Fruit fly (Drosophila melanogaster) whole organism, embryonic: Measurements from ENCODE around the gene tsl.
A peak's percentile ranks its signal among the peaks of the same experiment; 100 is the strongest.

ENCODE experiments used
- Blimp-1 ChIP-seq: fragments of 200-800 bp; sonication (Bioruptor generic); optimal IDR thresholded peaks from 3 replicates; lab custom pipeline; 2018; ENCODE audit warnings: missing biosample characterization, missing genetic modification characterization, mild to moderate bottlenecking, moderate library complexity, missing genetic modification reagents
- CG10209 ChIP-seq: fragments of 200-800 bp; sonication (Bioruptor generic); optimal IDR thresholded peaks from 3 replicates; lab custom pipeline; 2017; ENCODE audit warnings: missing biosample characterization, mild to moderate bottlenecking, missing genetic modification characterization, missing genetic modification reagents
- CG10979 ChIP-seq: fragments of 200-800 bp; sonication (Bioruptor generic); optimal IDR thresholded peaks from 2 replicates; lab custom pipeline; 2018; ENCODE audit warnings: missing biosample characterization, mild to moderate bottlenecking, missing genetic modification characterization, moderate library complexity
- CG11504 ChIP-seq: fragments of 200-800 bp; sonication (Bioruptor generic); optimal IDR thresholded peaks from 3 replicates; lab custom pipeline; 2019; ENCODE audit warnings: missing biosample characterization, mild to moderate bottlenecking, missing genetic modification characterization, moderate library complexity
- CG12155 ChIP-seq: fragments of 200-800 bp; sonication (Bioruptor generic); optimal IDR thresholded peaks from 3 replicates; lab custom pipeline; 2016; ENCODE audit warnings: missing biosample characterization, missing genetic modification characterization
- CG12391 ChIP-seq: fragments of 200-800 bp; sonication (Bioruptor generic); optimal IDR thresholded peaks from 3 replicates; lab custom pipeline; 2018; ENCODE audit warnings: missing biosample characterization, mild to moderate bottlenecking, missing genetic modification characterization, moderate library complexity
- CG15479 ChIP-seq: fragments of 200-800 bp; sonication (Bioruptor generic); optimal IDR thresholded peaks from 3 replicates; lab custom pipeline; 2019; ENCODE audit warnings: missing biosample characterization, mild to moderate bottlenecking, missing genetic modification characterization, moderate library complexity
- CG15696 ChIP-seq: fragments of 200-800 bp; sonication (Bioruptor generic); optimal IDR thresholded peaks from 2 replicates; lab custom pipeline; 2019; ENCODE audit warnings: missing biosample characterization, mild to moderate bottlenecking, missing genetic modification characterization, moderate library complexity
- CG2678 ChIP-seq: fragments of 200-800 bp; sonication (Bioruptor generic); optimal IDR thresholded peaks from 3 replicates; lab custom pipeline; 2019; ENCODE audit warnings: missing biosample characterization, mild to moderate bottlenecking, missing genetic modification characterization, moderate library complexity
- CG32767 ChIP-seq: fragments of 200-800 bp; sonication (Bioruptor generic); IDR thresholded peaks from 2 replicates; pipeline ENCODE4 v1.3.6; 2022; ENCODE audit warnings: missing biosample characterization, missing genetic modification characterization
- CG32772 ChIP-seq: fragments of 200-800 bp; sonication (Bioruptor generic); IDR thresholded peaks from 2 replicates; pipeline ENCODE4 v1.3.6; 2022; ENCODE audit warnings: missing biosample characterization, missing genetic modification characterization
- CG3847 ChIP-seq: fragments of 200-800 bp; sonication (Bioruptor generic); IDR thresholded peaks from 2 replicates; pipeline ENCODE4 v1.3.6; 2022; ENCODE audit warnings: missing biosample characterization, missing genetic modification characterization
- CG4820 ChIP-seq: fragments of 200-800 bp; sonication (Bioruptor generic); optimal IDR thresholded peaks from 3 replicates; lab custom pipeline; 2016; ENCODE audit warnings: missing biosample characterization, missing genetic modification characterization
- CG6254 ChIP-seq: fragments of 200-800 bp; sonication (Bioruptor generic); optimal IDR thresholded peaks from 3 replicates; lab custom pipeline; 2017; ENCODE audit warnings: mild to moderate bottlenecking, missing biosample characterization, missing genetic modification reagents, missing genetic modification characterization
- CG7839 ChIP-seq: fragments of 200-800 bp; sonication (Bioruptor generic); optimal IDR thresholded peaks from 3 replicates; lab custom pipeline; 2018; ENCODE audit warnings: missing biosample characterization, mild to moderate bottlenecking, missing genetic modification characterization, moderate library complexity
- CG8478 ChIP-seq: fragments of >200 bp; optimal IDR thresholded peaks from 2 replicates; lab custom pipeline; 2018
- CG9727 ChIP-seq: fragments of 200-800 bp; sonication (Bioruptor generic); optimal IDR thresholded peaks from 3 replicates; lab custom pipeline; 2017; ENCODE audit warnings: missing biosample characterization, mild to moderate bottlenecking, missing genetic modification characterization
- Doc2 ChIP-seq: fragments of 200-800 bp; sonication (Bioruptor generic); IDR thresholded peaks from 2 replicates; pipeline ENCODE4 v1.3.6; 2022; ENCODE audit warnings: missing biosample characterization, missing genetic modification characterization
- ERR ChIP-seq: fragments of 200-800 bp; sonication (Bioruptor generic); optimal IDR thresholded peaks from 2 replicates; lab custom pipeline; 2016; ENCODE audit warnings: missing biosample characterization, missing genetic modification characterization
- Gsc ChIP-seq: fragments of 200-800 bp; sonication (Bioruptor generic); IDR thresholded peaks from 2 replicates; pipeline ENCODE4 v1.3.6; 2022; ENCODE audit warnings: missing biosample characterization, missing genetic modification characterization
- HLH3B ChIP-seq: fragments of 200-800 bp; sonication (Bioruptor generic); IDR thresholded peaks from 2 replicates; pipeline ENCODE4 v1.3.6; 2022; ENCODE audit warnings: missing biosample characterization, missing genetic modification characterization
- Med ChIP-seq: fragments of 200-800 bp; sonication (Bioruptor generic); peaks from one replicate; lab custom pipeline; 2016; ENCODE audit warnings: missing biosample characterization, missing genetic modification characterization, mild to moderate bottlenecking, inconsistent platforms, moderate library complexity
- NC2α ChIP-seq: fragments of 200-800 bp; sonication (Bioruptor generic); optimal IDR thresholded peaks from 2 replicates; lab custom pipeline; 2016; ENCODE audit warnings: missing biosample characterization, missing genetic modification characterization
- Oli ChIP-seq: fragments of 200-800 bp; sonication (Bioruptor generic); optimal IDR thresholded peaks from 2 replicates; lab custom pipeline; 2018; ENCODE audit warnings: missing biosample characterization, mild to moderate bottlenecking, missing genetic modification characterization, moderate library complexity
- Sox102F ChIP-seq: fragments of 200-800 bp; sonication (Bioruptor generic); optimal IDR thresholded peaks from 2 replicates; lab custom pipeline; 2018; ENCODE audit warnings: missing biosample characterization, mild to moderate bottlenecking, missing genetic modification characterization, moderate library complexity
- aop ChIP-seq: fragments of 200-800 bp; sonication (Bioruptor generic); IDR thresholded peaks from 2 replicates; pipeline ENCODE4 v1.3.6; 2022; ENCODE audit warnings: missing biosample characterization, missing genetic modification characterization
- bab2 ChIP-seq: fragments of 200-800 bp; sonication (Bioruptor generic); optimal IDR thresholded peaks from 2 replicates; lab custom pipeline; 2016; ENCODE audit warnings: missing biosample characterization, missing genetic modification characterization
- cas ChIP-seq: fragments of 200-800 bp; sonication (Bioruptor generic); IDR thresholded peaks from 2 replicates; pipeline ENCODE4 v1.3.6; 2022; ENCODE audit warnings: missing biosample characterization, missing genetic modification characterization
- cg ChIP-seq: fragments of 200-800 bp; sonication (Bioruptor generic); optimal IDR thresholded peaks from 3 replicates; lab custom pipeline; 2019; ENCODE audit warnings: missing biosample characterization, mild to moderate bottlenecking, missing genetic modification characterization, moderate library complexity
- crc ChIP-seq: fragments of 200-800 bp; sonication (Bioruptor generic); optimal IDR thresholded peaks from 2 replicates; lab custom pipeline; 2016; ENCODE audit warnings: missing biosample characterization, missing genetic modification characterization
- en ChIP-seq: fragments of 200-800 bp; sonication (Bioruptor generic); optimal IDR thresholded peaks from 2 replicates; lab custom pipeline; 2016; ENCODE audit warnings: missing biosample characterization, missing genetic modification characterization
- esg ChIP-seq: fragments of 200-800 bp; sonication (Bioruptor generic); conservative IDR thresholded peaks from 2 replicates; pipeline ENCODE4 v1.3.6; 2022; ENCODE audit warnings: missing biosample characterization, missing genetic modification characterization
- fd102C ChIP-seq: fragments of 200-800 bp; sonication (Bioruptor generic); optimal IDR thresholded peaks from 2 replicates; lab custom pipeline; 2018; ENCODE audit warnings: missing biosample characterization, mild to moderate bottlenecking, missing genetic modification characterization, moderate library complexity
- fu2 ChIP-seq: fragments of 200-800 bp; sonication (Bioruptor generic); optimal IDR thresholded peaks from 2 replicates; lab custom pipeline; 2016; ENCODE audit warnings: missing biosample characterization, missing genetic modification characterization
- gfzf ChIP-seq: fragments of 200-800 bp; sonication (Bioruptor generic); optimal IDR thresholded peaks from 2 replicates; lab custom pipeline; 2016; ENCODE audit warnings: missing biosample characterization, mild to moderate bottlenecking, missing genetic modification characterization, moderate library complexity
- her ChIP-seq: fragments of 200-800 bp; sonication (Bioruptor generic); optimal IDR thresholded peaks from 2 replicates; lab custom pipeline; 2016; ENCODE audit warnings: missing biosample characterization, missing genetic modification characterization
- hkb ChIP-seq, 2 experiments: fragments of 200-800 bp in 1 of 2; fragments of >200 bp in 1 of 2; sonication (Bioruptor generic) in 1 of 2; IDR thresholded peaks in 1 of 2; optimal IDR thresholded peaks in 1 of 2; 2 replicates each; pipeline versions ENCODE4 v1.3.6 to Lab custom; 2017 to 2022; ENCODE audit warnings: missing biosample characterization in 1 of 2, missing genetic modification characterization in 1 of 2
- jing ChIP-seq: fragments of 200-800 bp; sonication (Bioruptor generic); optimal IDR thresholded peaks from 2 replicates; lab custom pipeline; 2018; ENCODE audit warnings: missing biosample characterization, mild to moderate bottlenecking, missing genetic modification characterization
- kni ChIP-seq: fragments of 200-800 bp; sonication (Bioruptor generic); optimal IDR thresholded peaks from 3 replicates; lab custom pipeline; 2017; ENCODE audit warnings: mild to moderate bottlenecking, missing biosample characterization, missing genetic modification reagents, missing genetic modification characterization
- otp ChIP-seq: fragments of 200-800 bp; sonication (Bioruptor generic); IDR thresholded peaks from 3 replicates; pipeline ENCODE4, ENCODE4 v1.3.6; 2022; ENCODE audit warnings: missing biosample characterization, missing genetic modification characterization
- peb ChIP-seq: fragments of 200-800 bp; sonication (Bioruptor generic); IDR thresholded peaks from 2 replicates; pipeline ENCODE4 v1.3.6; 2022; ENCODE audit warnings: missing biosample characterization, missing genetic modification characterization
- sc ChIP-seq, 3 experiments: fragments of >200 bp in 2 of 3; fragments of 200-800 bp in 1 of 3; sonication (Bioruptor generic) in 1 of 3; optimal IDR thresholded peaks; 2 replicates in 2 of 3; 3 replicates in 1 of 3; lab custom pipeline; 2017; ENCODE audit warnings: mild to moderate bottlenecking in 1 of 3, missing biosample characterization in 1 of 3, missing genetic modification characterization in 1 of 3, missing genetic modification reagents in 1 of 3
- scrt ChIP-seq: fragments of 200-800 bp; sonication (Bioruptor generic); optimal IDR thresholded peaks from 2 replicates; lab custom pipeline; 2018; ENCODE audit warnings: missing biosample characterization, mild to moderate bottlenecking, missing genetic modification characterization, moderate library complexity
- sens-2 ChIP-seq: fragments of 200-800 bp; sonication (Bioruptor generic); IDR thresholded peaks from 2 replicates; pipeline ENCODE4 v1.3.6; 2022; ENCODE audit warnings: missing biosample characterization, missing genetic modification characterization
- sisA ChIP-seq: fragments of 200-800 bp; sonication (Bioruptor generic); IDR thresholded peaks from 2 replicates; pipeline ENCODE4 v1.3.6; 2022; ENCODE audit warnings: missing biosample characterization, missing genetic modification characterization
- stc ChIP-seq: fragments of 200-800 bp; sonication (Bioruptor generic); IDR thresholded peaks from 2 replicates; pipeline ENCODE4 v1.3.6; 2022; ENCODE audit warnings: missing biosample characterization, missing genetic modification characterization
- tio ChIP-seq: fragments of 200-800 bp; sonication (Bioruptor generic); optimal IDR thresholded peaks from 2 replicates; lab custom pipeline; 2017; ENCODE audit warnings: missing biosample characterization, missing genetic modification characterization, inconsistent platforms
- vvl ChIP-seq: fragments of 200-800 bp; sonication (Bioruptor generic); IDR thresholded peaks from 2 replicates; pipeline ENCODE4 v1.3.6; 2022; ENCODE audit warnings: missing biosample characterization, missing genetic modification characterization
- yki ChIP-seq: fragments of >200 bp; optimal IDR thresholded peaks from 3 replicates; lab custom pipeline; 2018
- zen2 ChIP-seq: fragments of 200-800 bp; sonication (Bioruptor generic); IDR thresholded peaks from 3 replicates; pipeline ENCODE4 v1.3.6; 2022; ENCODE audit warnings: missing biosample characterization, missing genetic modification characterization; ENCODE audit not compliant: partially characterized antibody
- zf30C ChIP-seq: fragments of 200-800 bp; sonication (Bioruptor generic); optimal IDR thresholded peaks from 3 replicates; lab custom pipeline; 2018; ENCODE audit warnings: missing biosample characterization, mild to moderate bottlenecking, missing genetic modification characterization

tsl gene

DNA sequence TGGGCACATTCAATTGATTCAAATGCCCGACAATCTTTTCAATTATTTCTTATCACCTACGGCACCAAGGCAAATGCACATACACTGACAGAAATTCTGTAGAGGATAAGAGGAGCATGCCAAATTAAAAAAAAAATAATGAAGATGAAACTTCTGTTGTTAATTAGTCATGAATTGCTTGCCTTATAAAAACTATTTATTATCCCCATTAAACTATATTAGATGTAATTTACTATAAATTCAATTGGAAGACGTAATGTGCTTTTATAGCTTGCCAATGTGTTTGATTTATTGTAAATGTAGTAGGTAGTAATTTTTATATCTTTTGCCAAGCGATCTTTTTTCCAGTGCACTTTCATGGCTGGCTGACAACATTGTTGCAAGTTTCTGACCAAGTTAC, 50.7 kb downstream of the tsl start:
- no peak for TF ChIP-seq otp
- TF ChIP-seq CG15696 (tag; lab: Kevin White, UChicago), result no peak
- TF ChIP-seq vvl (GFP tag; lab: Robert Waterston, UW), result no peak
- TF ChIP-seq Blimp-1 (GFP tag; lab: Kevin White, UChicago), result no peak
- TF ChIP-seq gfzf (GFP tag; lab: Kevin White, UChicago), result no peak
- TF ChIP-seq bab2 (GFP tag; lab: Kevin White, UChicago), result no peak
- TF ChIP-seq Oli (tag; lab: Kevin White, UChicago), result no peak
- no peak for TF ChIP-seq tio (GFP tag; lab: Kevin White, UChicago)
- no peak for TF ChIP-seq jing (GFP tag; lab: Kevin White, UChicago)
- TF ChIP-seq CG10979 (tag; lab: Kevin White, UChicago), result peak; percentile 2
- TF ChIP-seq HLH3B (GFP tag; lab: Robert Waterston, UW), result 0 out of 2 replicates have a peak, but pooled peaks have one; percentile 3
- TF ChIP-seq sisA (GFP tag; lab: Robert Waterston, UW), result no peak
- no peak for TF ChIP-seq kni
- no peak for TF ChIP-seq CG4820
- TF ChIP-seq cg, result no peak
- TF ChIP-seq Sox102F, result peak; percentile 27
- no peak for TF ChIP-seq CG32767 (GFP tag; lab: Robert Waterston, UW)
- no peak for TF ChIP-seq zen2 (GFP tag; lab: Robert Waterston, UW)
- no peak for TF ChIP-seq fd102C (GFP tag; lab: Kevin White, UChicago)
- no peak for TF ChIP-seq stc (GFP tag; lab: Robert Waterston, UW)
- no peak for TF ChIP-seq CG15479
- no peak for TF ChIP-seq CG9727
- TF ChIP-seq crc (GFP tag; lab: Kevin White, UChicago), result no peak
- 0 out of 2 replicates have a peak, but pooled peaks have one; percentile 5 for TF ChIP-seq CG32772 (GFP tag; lab: Robert Waterston, UW)
- TF ChIP-seq hkb (optimal IDR thresholded peaks at IDR 0.05; lab: Kevin White, UChicago), result no peak
- peak; percentile 33; the same call in 1 of the 2 replicates for TF ChIP-seq hkb (GFP tag; IDR thresholded peaks at IDR 0.05; lab: Robert Waterston, UW)
- no peak for TF ChIP-seq scrt (GFP tag; lab: Kevin White, UChicago)
- no peak for TF ChIP-seq yki (lab: Kevin White, UChicago)
- no peak for TF ChIP-seq Doc2
- TF ChIP-seq her (GFP tag; lab: Kevin White, UChicago), result no peak
- no peak for TF ChIP-seq peb
- TF ChIP-seq aop, result no peak
- no peak for TF ChIP-seq zf30C (GFP tag; lab: Kevin White, UChicago)
- peak; percentile 37 for TF ChIP-seq CG11504 (tag; lab: Kevin White, UChicago)
- no peak for TF ChIP-seq Gsc (GFP tag; lab: Robert Waterston, UW)
- TF ChIP-seq CG6254, result no peak
- TF ChIP-seq Med (GFP tag; lab: Kevin White, UChicago), result no peak
- no peak for TF ChIP-seq sens-2 (GFP tag; lab: Robert Waterston, UW)
- no peak for TF ChIP-seq ERR
- TF ChIP-seq CG8478 (lab: Kevin White, UChicago), result no peak
- no peak for TF ChIP-seq CG12391
- no peak for TF ChIP-seq NC2α (GFP tag; lab: Kevin White, UChicago)
- TF ChIP-seq CG12155, result no peak
- no peak for TF ChIP-seq sc (optimal IDR thresholded peaks at IDR 0.05; lab: Kevin White, UChicago)
- TF ChIP-seq sc (GFP tag; optimal IDR thresholded peaks at IDR 0.05; lab: Kevin White, UChicago), result no peak
- TF ChIP-seq CG10209 (GFP tag; lab: Kevin White, UChicago), result no peak
- TF ChIP-seq CG7839 (tag; lab: Kevin White, UChicago), result peak; percentile 5
- no peak for TF ChIP-seq en
- TF ChIP-seq cas, result no peak
- TF ChIP-seq fu2 (GFP tag; lab: Kevin White, UChicago), result no peak
- no peak for TF ChIP-seq CG2678
- TF ChIP-seq CG3847 (GFP tag; lab: Robert Waterston, UW), result no peak
- TF ChIP-seq esg (GFP tag; lab: Robert Waterston, UW), result no peak
